Fruit fly (Drosophila melanogaster) whole organism, embryonic: ENCODE results near the gene CycE.

ENCODE experiments used
- Awh ChIP-seq: fragments of 200-800 bp; sonication (Bioruptor generic); IDR thresholded peaks from 2 replicates; pipeline ENCODE4, ENCODE4 v1.3.6; 2022; ENCODE audit warnings: missing biosample characterization, missing genetic modification characterization
- B-H2 ChIP-seq: fragments of 200-800 bp; sonication (Bioruptor generic); optimal IDR thresholded peaks from 2 replicates; lab custom pipeline; 2018; ENCODE audit warnings: missing biosample characterization, mild to moderate bottlenecking, missing genetic modification characterization
- Bgb ChIP-seq: fragments of 200-800 bp; sonication (Bioruptor generic); IDR thresholded peaks from 2 replicates; pipeline ENCODE4 v1.3.6; 2022; ENCODE audit warnings: missing biosample characterization, missing genetic modification characterization; ENCODE audit not compliant: partially characterized antibody
- BtbVII ChIP-seq: fragments of 200-800 bp; sonication (Bioruptor generic); optimal IDR thresholded peaks from 3 replicates; lab custom pipeline; 2017; ENCODE audit warnings: missing biosample characterization, mild to moderate bottlenecking, missing genetic modification characterization
- C15 ChIP-seq: fragments of 200-800 bp; sonication (Bioruptor generic); IDR thresholded peaks from 3 replicates; pipeline ENCODE4 v1.3.6; 2022; ENCODE audit warnings: missing biosample characterization, missing genetic modification characterization
- CG10431 ChIP-seq: fragments of 200-800 bp; sonication (Bioruptor generic); optimal IDR thresholded peaks from 3 replicates; lab custom pipeline; 2018; ENCODE audit warnings: missing biosample characterization, mild to moderate bottlenecking, missing genetic modification characterization
- CG10959 ChIP-seq: fragments of 200-800 bp; sonication (Bioruptor generic); IDR thresholded peaks from 2 replicates; pipeline ENCODE4 v1.3.6; 2022; ENCODE audit warnings: missing biosample characterization, missing genetic modification characterization
- CG13894 ChIP-seq: fragments of 200-800 bp; sonication (Bioruptor generic); optimal IDR thresholded peaks from 3 replicates; lab custom pipeline; 2018; ENCODE audit warnings: missing biosample characterization, mild to moderate bottlenecking, missing genetic modification characterization, moderate library complexity
- CG15011 ChIP-seq: fragments of 200-800 bp; sonication (Bioruptor generic); optimal IDR thresholded peaks from 3 replicates; lab custom pipeline; 2018; ENCODE audit warnings: missing biosample characterization, mild to moderate bottlenecking, missing genetic modification characterization
- CG16779 ChIP-seq: fragments of 200-800 bp; sonication (Bioruptor generic); IDR thresholded peaks from 2 replicates; pipeline ENCODE4 v1.3.6; 2022; ENCODE audit warnings: missing biosample characterization, missing genetic modification characterization
- CG17328 ChIP-seq: fragments of 200-800 bp; sonication (Bioruptor generic); IDR thresholded peaks from 2 replicates; pipeline ENCODE4 v1.3.6; 2022; ENCODE audit warnings: missing biosample characterization, missing genetic modification characterization
- CG17359 ChIP-seq: fragments of 200-800 bp; sonication (Bioruptor generic); optimal IDR thresholded peaks from 3 replicates; lab custom pipeline; 2018; ENCODE audit warnings: missing biosample characterization, mild to moderate bottlenecking, missing genetic modification characterization, moderate library complexity
- CG17912 ChIP-seq: fragments of 200-800 bp; sonication (Bioruptor generic); optimal IDR thresholded peaks from 2 replicates; lab custom pipeline; 2018; ENCODE audit warnings: missing biosample characterization, mild to moderate bottlenecking, missing genetic modification characterization
- CG1832 ChIP-seq: fragments of 200-800 bp; sonication (Bioruptor generic); optimal IDR thresholded peaks from 2 replicates; lab custom pipeline; 2017; ENCODE audit warnings: missing biosample characterization, mild to moderate bottlenecking, missing genetic modification characterization, inconsistent platforms
- CG4707 ChIP-seq: fragments of 200-800 bp; sonication (Bioruptor generic); optimal IDR thresholded peaks from 2 replicates; lab custom pipeline; 2018; ENCODE audit warnings: missing biosample characterization, mild to moderate bottlenecking, missing genetic modification characterization, moderate library complexity
- CG4730 ChIP-seq: fragments of 200-800 bp; sonication (Bioruptor generic); IDR thresholded peaks from 2 replicates; pipeline ENCODE4 v1.3.6; 2022; ENCODE audit warnings: missing biosample characterization, missing genetic modification characterization
- CG6791 ChIP-seq: fragments of 200-800 bp; sonication (Bioruptor generic); IDR thresholded peaks from 3 replicates; pipeline ENCODE4 v1.3.6; 2022; ENCODE audit warnings: missing biosample characterization, missing genetic modification characterization; ENCODE audit not compliant: partially characterized antibody
- CG7271 ChIP-seq: fragments of 200-800 bp; sonication (Bioruptor generic); optimal IDR thresholded peaks from 2 replicates; lab custom pipeline; 2018; ENCODE audit warnings: missing biosample characterization, mild to moderate bottlenecking, missing genetic modification characterization, moderate library complexity
- CG7556 ChIP-seq: fragments of 200-800 bp; sonication (Bioruptor generic); optimal IDR thresholded peaks from 2 replicates; lab custom pipeline; 2017; ENCODE audit warnings: missing biosample characterization, mild to moderate bottlenecking, missing genetic modification characterization
- CG7745 ChIP-seq: fragments of 200-800 bp; sonication (Bioruptor generic); optimal IDR thresholded peaks from 2 replicates; lab custom pipeline; 2018; ENCODE audit warnings: missing biosample characterization, mild to moderate bottlenecking, missing genetic modification characterization, moderate library complexity
- CG8281 ChIP-seq: fragments of 200-800 bp; sonication (Bioruptor generic); optimal IDR thresholded peaks from 2 replicates; lab custom pipeline; 2018; ENCODE audit warnings: missing biosample characterization, mild to moderate bottlenecking, missing genetic modification characterization, moderate library complexity
- CG9932 ChIP-seq: fragments of 200-800 bp; sonication (Bioruptor generic); IDR thresholded peaks from 2 replicates; pipeline ENCODE4 v1.3.6; 2022; ENCODE audit warnings: missing biosample characterization, missing genetic modification characterization
- CrebB ChIP-seq: fragments of 200-800 bp; sonication (Bioruptor generic); optimal IDR thresholded peaks from 3 replicates; lab custom pipeline; 2018; ENCODE audit warnings: missing biosample characterization, mild to moderate bottlenecking, missing genetic modification characterization
- D19B ChIP-seq: fragments of 200-800 bp; sonication (Bioruptor generic); optimal IDR thresholded peaks from 2 replicates; lab custom pipeline; 2017; ENCODE audit warnings: missing biosample characterization, mild to moderate bottlenecking, missing genetic modification characterization
- Deaf1 ChIP-seq: fragments of 200-800 bp; optimal IDR thresholded peaks from 3 replicates; lab custom pipeline; 2019; ENCODE audit warnings: missing biosample characterization, mild to moderate bottlenecking, missing genetic modification characterization, moderate library complexity
- Doc2 ChIP-seq: fragments of 200-800 bp; sonication (Bioruptor generic); IDR thresholded peaks from 2 replicates; pipeline ENCODE4 v1.3.6; 2022; ENCODE audit warnings: missing biosample characterization, missing genetic modification characterization
- Dref ChIP-seq: fragments of 200-800 bp; sonication (Bioruptor generic); IDR thresholded peaks from 2 replicates; pipeline ENCODE4 v1.3.6; 2022; ENCODE audit warnings: missing biosample characterization, missing genetic modification characterization
- Drgx ChIP-seq: fragments of 200-800 bp; sonication (Bioruptor generic); IDR thresholded peaks from 2 replicates; pipeline ENCODE4 v1.3.6; 2022; ENCODE audit warnings: missing biosample characterization, missing genetic modification characterization
- Elba2 ChIP-seq: fragments of 200-800 bp; sonication (Bioruptor generic); optimal IDR thresholded peaks from 3 replicates; lab custom pipeline; 2016; ENCODE audit warnings: missing biosample characterization, missing genetic modification characterization
- Fer2 ChIP-seq: fragments of 200-800 bp; sonication (Bioruptor generic); optimal IDR thresholded peaks from 2 replicates; lab custom pipeline; 2018; ENCODE audit warnings: missing biosample characterization, mild to moderate bottlenecking, missing genetic modification characterization, moderate library complexity
- Gug ChIP-seq: fragments of 200-800 bp; sonication (Bioruptor generic); IDR thresholded peaks from 4 replicates; pipeline ENCODE4 v1.3.6; 2022; ENCODE audit warnings: missing biosample characterization, missing genetic modification characterization
- Lpt ChIP-seq: fragments of >200 bp; optimal IDR thresholded peaks from 2 replicates; lab custom pipeline; 2018; ENCODE audit warnings: missing biosample characterization, missing genetic modification characterization
- Mad ChIP-seq: fragments of 200-800 bp; sonication (Bioruptor generic); optimal IDR thresholded peaks from 2 replicates; lab custom pipeline; 2016; ENCODE audit warnings: missing biosample characterization, missing genetic modification characterization
- Med ChIP-seq: fragments of 200-800 bp; sonication (Bioruptor generic); peaks from one replicate; lab custom pipeline; 2016; ENCODE audit warnings: missing biosample characterization, missing genetic modification characterization, mild to moderate bottlenecking, inconsistent platforms, moderate library complexity
- Spps ChIP-seq: fragments of 200-800 bp; sonication (Bioruptor generic); optimal IDR thresholded peaks from 2 replicates; lab custom pipeline; 2018; ENCODE audit warnings: missing biosample characterization, mild to moderate bottlenecking, missing genetic modification characterization
- Ssrp ChIP-seq: fragments of 200-800 bp; sonication (Bioruptor generic); optimal IDR thresholded peaks from 2 replicates; lab custom pipeline; 2018; ENCODE audit warnings: missing biosample characterization, mild to moderate bottlenecking, missing genetic modification characterization, moderate library complexity
- TFAM ChIP-seq: fragments of 200-800 bp; sonication (Bioruptor generic); optimal IDR thresholded peaks from 2 replicates; lab custom pipeline; 2017; ENCODE audit warnings: missing biosample characterization, missing genetic modification characterization, inconsistent platforms
- aop ChIP-seq: fragments of 200-800 bp; sonication (Bioruptor generic); IDR thresholded peaks from 2 replicates; pipeline ENCODE4 v1.3.6; 2022; ENCODE audit warnings: missing biosample characterization, missing genetic modification characterization
- az2 ChIP-seq: fragments of 200-800 bp; sonication (Bioruptor generic); optimal IDR thresholded peaks from 3 replicates; lab custom pipeline; 2016; ENCODE audit warnings: missing biosample characterization, missing genetic modification characterization
- bcd ChIP-seq: fragments of 200-800 bp; sonication (Bioruptor generic); optimal IDR thresholded peaks from 2 replicates; lab custom pipeline; 2017; ENCODE audit warnings: missing biosample characterization, mild to moderate bottlenecking, missing genetic modification characterization
- caup ChIP-seq: fragments of 200-800 bp; sonication (Bioruptor generic); optimal IDR thresholded peaks from 3 replicates; lab custom pipeline; 2017; ENCODE audit warnings: missing biosample characterization, mild to moderate bottlenecking, missing genetic modification characterization, moderate library complexity; ENCODE audit not compliant: severe bottlenecking
- ci ChIP-seq: fragments of 200-800 bp; sonication (Bioruptor generic); IDR thresholded peaks from 3 replicates; pipeline ENCODE4 v1.3.6; 2022; ENCODE audit warnings: missing biosample characterization, missing genetic modification characterization
- dan ChIP-seq: fragments of 200-800 bp; sonication (Bioruptor generic); IDR thresholded peaks from 2 replicates; pipeline ENCODE4 v1.3.6; 2022; ENCODE audit warnings: missing biosample characterization, missing genetic modification characterization
- dati ChIP-seq: fragments of 200-800 bp; sonication (Bioruptor generic); IDR thresholded peaks from 2 replicates; pipeline ENCODE4 v1.3.6; 2022; ENCODE audit warnings: missing biosample characterization, missing genetic modification characterization
- grn ChIP-seq: fragments of 200-800 bp; sonication (Bioruptor generic); optimal IDR thresholded peaks from 3 replicates; lab custom pipeline; 2017; ENCODE audit warnings: missing biosample characterization, missing genetic modification characterization
- her ChIP-seq: fragments of 200-800 bp; sonication (Bioruptor generic); optimal IDR thresholded peaks from 2 replicates; lab custom pipeline; 2016; ENCODE audit warnings: missing biosample characterization, missing genetic modification characterization
- nom ChIP-seq: fragments of 200-800 bp; sonication (Bioruptor generic); optimal IDR thresholded peaks from 2 replicates; lab custom pipeline; 2017; ENCODE audit warnings: missing biosample characterization, missing genetic modification characterization, mild to moderate bottlenecking, moderate library complexity, missing genetic modification reagents
- psq ChIP-seq: fragments of 200-800 bp; sonication (Bioruptor generic); optimal IDR thresholded peaks from 2 replicates; lab custom pipeline; 2017; ENCODE audit warnings: missing biosample characterization, missing genetic modification characterization
- sens ChIP-seq: fragments of 200-800 bp; sonication (Bioruptor generic); peaks from one replicate; lab custom pipeline; 2016; ENCODE audit warnings: missing biosample characterization, missing genetic modification characterization
- sug ChIP-seq: fragments of 200-800 bp; optimal IDR thresholded peaks from 2 replicates; lab custom pipeline; 2019; ENCODE audit warnings: missing biosample characterization, mild to moderate bottlenecking, missing genetic modification characterization, moderate library complexity
- tap ChIP-seq: fragments of 200-800 bp; optimal IDR thresholded peaks from 3 replicates; lab custom pipeline; 2019; ENCODE audit warnings: missing biosample characterization, mild to moderate bottlenecking, missing genetic modification characterization, moderate library complexity
- tx ChIP-seq: fragments of 200-800 bp; sonication (Bioruptor generic); optimal IDR thresholded peaks from 2 replicates; lab custom pipeline; 2016; ENCODE audit warnings: missing biosample characterization, missing genetic modification characterization

CycE gene

dm6 chr2L:15763401-15763800, 15.5 kb upstream of the CycE start:
- no peak for TF ChIP-seq CG6791
- TF ChIP-seq aop (GFP tag; lab: Robert Waterston, UW), result no peak
- TF ChIP-seq dan (GFP tag; lab: Robert Waterston, UW), result no peak
- peak; percentile 34; the same call in 1 of the 2 replicates for TF ChIP-seq CG16779 (GFP tag; lab: Robert Waterston, UW)
- TF ChIP-seq sens (GFP tag; lab: Kevin White, UChicago), result peak; percentile 59
- no peak for TF ChIP-seq caup (GFP tag; lab: Kevin White, UChicago)
- no peak for TF ChIP-seq Awh (GFP tag; lab: Robert Waterston, UW)
- TF ChIP-seq Ssrp (tag; lab: Kevin White, UChicago), result no peak
- no peak for TF ChIP-seq CG17328 (GFP tag; lab: Robert Waterston, UW)
- peak; percentile 98 for TF ChIP-seq CG8281 (tag; lab: Kevin White, UChicago)
- no peak for TF ChIP-seq bcd (GFP tag; lab: Kevin White, UChicago)
- TF ChIP-seq CG10959 (GFP tag; lab: Robert Waterston, UW), result no peak
- TF ChIP-seq Elba2 (GFP tag; lab: Kevin White, UChicago), result peak; percentile 45
- TF ChIP-seq CG4730 (GFP tag; lab: Robert Waterston, UW), result no peak
- TF ChIP-seq BtbVII (GFP tag; lab: Kevin White, UChicago), result no peak
- TF ChIP-seq Med (GFP tag; lab: Kevin White, UChicago), result peak; percentile 25
- TF ChIP-seq Doc2 (GFP tag; lab: Robert Waterston, UW), result no peak
- no peak for TF ChIP-seq CG7271
- no peak for TF ChIP-seq tap (tag; lab: Kevin White, UChicago)
- no peak for TF ChIP-seq grn (GFP tag; lab: Kevin White, UChicago)
- no peak for TF ChIP-seq Dref
- TF ChIP-seq D19B (GFP tag; lab: Kevin White, UChicago), result no peak
- TF ChIP-seq az2 (GFP tag; lab: Kevin White, UChicago), result no peak
- no peak for TF ChIP-seq Lpt (GFP tag; lab: Kevin White, UChicago)

- TF ChIP-seq CG17912 (no peak), CG17359 (tag; lab: Kevin White, UChicago) (peak; percentile 29), Fer2 (tag; lab: Kevin White, UChicago) (no peak), Bgb (GFP tag; lab: Robert Waterston, UW) (peak; percentile 74), CG7745 (tag; lab: Kevin White, UChicago) (no peak), psq (GFP tag; lab: Kevin White, UChicago) (no peak), CG4707 (GFP tag; lab: Kevin White, UChicago) (no peak), Gug (GFP tag; lab: Robert Waterston, UW) (peak; percentile 45; the same call in 1 of the 4 replicates), CG9932 (GFP tag; lab: Robert Waterston, UW) (peak; percentile 39; the same call in 1 of the 2 replicates), Mad (peak; percentile 2), TFAM (GFP tag; lab: Kevin White, UChicago) (no peak), CG13894 (tag; lab: Kevin White, UChicago) (peak; percentile 77), CG7556 (GFP tag; lab: Kevin White, UChicago) (no peak), CG1832 (no peak), C15 (GFP tag; lab: Robert Waterston, UW) (no peak), Deaf1 (peak; percentile 85), B-H2 (GFP tag; lab: Kevin White, UChicago) (peak; percentile 53), sug (peak; percentile 55), Spps (tag; lab: Kevin White, UChicago) (no peak), her (peak; percentile 51), CG10431 (GFP tag; lab: Kevin White, UChicago) (no peak), CG15011 (GFP tag; lab: Kevin White, UChicago) (no peak), ci (GFP tag; lab: Robert Waterston, UW) (peak; percentile 82), Drgx (peak; percentile 61; the same call in 1 of the 2 replicates), nom (GFP tag; lab: Kevin White, UChicago) (peak; percentile 27), tx (no peak), CrebB (tag; lab: Kevin White, UChicago) (peak; percentile 65), dati (GFP tag; lab: Robert Waterston, UW) (no peak)
These were observed 14.5 kb upstream of the CycE start, which contains the start of gene Gli for dm6 chr2L:15762466-15762865. Gli (minus strand) TSS chr2L:15762758.
